Fruit fly (Drosophila melanogaster): ENCODE results near the gene Tcs4.

Tcs4 gene

DNA sequence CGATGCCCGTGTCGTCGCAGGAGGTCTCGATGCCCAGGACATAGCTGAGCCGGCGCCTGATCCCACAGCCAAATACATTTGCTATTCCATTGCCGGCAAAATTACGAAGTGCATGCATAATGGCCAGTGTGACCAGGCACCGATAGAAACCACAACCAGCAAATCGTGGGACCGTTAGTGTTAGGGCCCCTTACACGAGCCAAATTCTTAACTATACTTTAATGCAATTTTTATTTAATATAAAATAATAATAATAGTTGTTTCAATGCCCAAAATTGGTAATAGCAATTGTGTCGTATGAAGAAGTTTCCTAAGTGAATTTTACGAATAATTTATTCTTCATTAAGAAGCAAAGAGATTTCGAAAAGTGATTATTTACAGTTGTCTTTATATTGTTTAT lies at the start of gene Tcs4:
Gene Tcs4 (minus strand): TSS at position 145 of the 400 bp plus-strand sequence.
- TF ChIP-seq Ets98B (GFP tag; IDR thresholded peaks at IDR 0.05), result peak; percentile 34; the same call in 1 of the 2 replicates
- no peak for TF ChIP-seq CG32121 (GFP tag; IDR thresholded peaks at IDR 0.05)

DNA sequence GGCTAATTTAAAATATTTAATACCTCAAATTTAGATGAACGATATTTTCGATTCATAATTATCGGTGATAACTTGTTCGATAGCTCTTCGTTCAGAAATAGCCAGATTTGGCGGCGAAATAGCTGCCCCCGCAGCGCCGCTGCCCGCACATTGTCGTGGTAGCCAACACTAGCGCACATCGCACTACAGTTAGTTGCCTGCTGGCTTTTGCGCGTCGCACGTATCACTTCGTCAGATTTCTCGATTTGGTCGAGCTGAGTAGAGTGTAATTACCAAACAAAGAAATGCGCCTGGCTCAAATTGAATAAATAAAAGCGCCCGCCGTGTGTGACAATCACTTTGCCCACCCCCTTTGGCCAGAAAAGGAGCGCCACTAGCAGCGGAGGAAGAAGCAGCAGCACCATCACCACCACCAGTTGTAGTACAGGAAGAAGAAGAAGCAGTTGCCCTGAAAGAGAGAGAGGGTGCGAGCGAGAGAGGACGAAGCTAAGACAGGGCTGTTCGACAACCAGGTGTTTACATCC lies 49.1 kb upstream of the Tcs4 start, which contains the start of gene Abcd3:
Gene Abcd3 (plus strand): TSS at position 145 of the 524 bp plus-strand sequence.
- TF ChIP-seq EcR (GFP tag; optimal IDR thresholded peaks at IDR 0.05) (peak; percentile 72), Snoo (tag; optimal IDR thresholded peaks at IDR 0.05) (peak; percentile 7), CG13204 (GFP tag; optimal IDR thresholded peaks at IDR 0.05) (peak; percentile 13), CG12605 (GFP tag; IDR thresholded peaks at IDR 0.05) (no peak), CG8159 (tag; optimal IDR thresholded peaks at IDR 0.05) (peak; percentile 46), CG32121 (GFP tag; IDR thresholded peaks at IDR 0.05) (no peak; the same call in 1 of the 2 replicates), Pif1B (GFP tag; optimal IDR thresholded peaks at IDR 0.05) (no peak), CG15710 (tag; optimal IDR thresholded peaks at IDR 0.05) (peak; percentile 9), Ets98B (GFP tag; IDR thresholded peaks at IDR 0.05) (peak; percentile 8; the same call in 1 of the 2 replicates)

DNA sequence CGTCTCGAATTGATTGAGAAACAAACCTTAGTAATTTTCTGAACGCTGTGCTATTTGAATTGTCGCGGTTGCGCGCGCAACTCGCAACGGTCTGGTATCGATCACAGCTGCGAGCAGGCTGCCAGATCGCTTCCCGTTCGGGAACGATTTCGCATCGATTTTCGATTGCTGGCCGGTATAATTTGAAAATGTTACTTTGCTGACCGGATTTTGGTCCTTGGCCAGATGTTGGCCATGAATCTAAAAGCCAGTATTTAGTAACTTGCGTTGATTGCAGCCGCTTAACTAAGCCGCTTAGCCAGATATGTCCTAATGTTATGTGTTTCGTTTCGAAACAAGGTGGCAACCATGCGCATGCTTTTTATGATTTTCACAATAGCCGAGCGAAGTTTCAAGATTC lies 47.0 kb upstream of the Tcs4 start:
- TF ChIP-seq CG9948 (tag; optimal IDR thresholded peaks at IDR 0.05) (no peak), D1 (tag; optimal IDR thresholded peaks at IDR 0.05) (no peak), CG32121 (GFP tag; IDR thresholded peaks at IDR 0.05) (no peak), Pif1B (GFP tag; optimal IDR thresholded peaks at IDR 0.05) (no peak), CG10348 (GFP tag; IDR thresholded peaks at IDR 0.05) (no peak), CG34367 (tag; optimal IDR thresholded peaks at IDR 0.05) (no peak)

- TF ChIP-seq rn (GFP tag; IDR thresholded peaks at IDR 0.05) (no peak), CG10348 (GFP tag; IDR thresholded peaks at IDR 0.05) (no peak), Snoo (tag; optimal IDR thresholded peaks at IDR 0.05) (no peak), Pif1B (GFP tag; optimal IDR thresholded peaks at IDR 0.05) (no peak), Pif1A (GFP tag; optimal IDR thresholded peaks at IDR 0.05) (no peak), CG8301 (tag; optimal IDR thresholded peaks at IDR 0.05) (no peak), D1 (tag; optimal IDR thresholded peaks at IDR 0.05) (no peak), CG12605 (GFP tag; IDR thresholded peaks at IDR 0.05) (no peak), CG13204 (GFP tag; optimal IDR thresholded peaks at IDR 0.05) (no peak), CG14655 (GFP tag; optimal IDR thresholded peaks at IDR 0.05) (no peak), CG4496 (GFP tag; IDR thresholded peaks at IDR 0.05) (no peak), CG34367 (tag; optimal IDR thresholded peaks at IDR 0.05) (no peak), CG17806 (tag; optimal IDR thresholded peaks at IDR 0.05) (no peak), gl (tag; optimal IDR thresholded peaks at IDR 0.05) (no peak), CG9948 (tag; optimal IDR thresholded peaks at IDR 0.05) (no peak), EcR (GFP tag; optimal IDR thresholded peaks at IDR 0.05) (no peak), CG15710 (tag; optimal IDR thresholded peaks at IDR 0.05) (no peak), CG32121 (GFP tag; IDR thresholded peaks at IDR 0.05) (no peak), CG8159 (tag; optimal IDR thresholded peaks at IDR 0.05) (no peak), Ets98B (GFP tag; IDR thresholded peaks at IDR 0.05) (no peak)
Measured at dm6 chrX:19748014-19748413, 46.5 kb upstream of the Tcs4 start, which contains the start of gene Alr. Alr (plus strand) TSS chrX:19748314.

DNA sequence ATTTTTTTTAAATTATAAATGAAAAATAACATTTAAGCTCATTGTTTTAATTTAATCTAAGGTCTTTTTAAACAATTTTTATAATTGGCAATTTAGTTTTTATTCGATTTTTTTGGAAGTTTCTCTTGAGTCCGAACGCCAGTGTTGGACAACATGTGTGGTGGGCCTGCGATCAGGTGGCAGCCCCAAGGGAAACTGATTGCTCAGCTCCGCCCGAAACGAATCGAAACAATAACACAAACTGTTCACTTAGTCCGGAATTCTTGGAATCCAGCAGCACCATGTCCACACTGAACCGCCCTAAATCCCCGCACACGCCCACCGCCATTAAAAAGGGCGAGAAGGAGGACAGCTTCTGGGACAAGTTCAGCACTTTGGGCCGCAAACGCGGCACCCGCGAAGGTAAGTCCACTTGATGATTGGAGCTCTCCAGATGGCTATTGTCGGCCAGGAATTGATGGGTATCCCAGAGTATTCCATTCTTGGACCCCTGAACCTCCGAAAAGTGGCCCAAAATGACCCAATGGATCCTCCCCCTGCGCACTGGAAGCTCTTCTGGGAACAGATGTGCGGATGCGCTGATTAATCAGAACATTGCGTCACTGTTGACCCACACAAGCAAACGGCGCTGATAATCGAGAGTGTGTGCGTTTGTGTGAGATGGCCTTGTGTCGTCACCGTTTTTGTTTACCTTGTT lies 44.5 kb upstream of the Tcs4 start, which contains the start of gene parvin:
Gene parvin (plus strand): TSS at position 134 of the 697 bp plus-strand sequence.
- no peak for TF ChIP-seq CG9948 (tag; optimal IDR thresholded peaks at IDR 0.05)
- no peak for TF ChIP-seq CG8301 (tag; optimal IDR thresholded peaks at IDR 0.05)
- no peak for TF ChIP-seq CG10348 (GFP tag; IDR thresholded peaks at IDR 0.05)
- no peak for TF ChIP-seq CG4496 (GFP tag; IDR thresholded peaks at IDR 0.05)
- no peak for TF ChIP-seq EcR (GFP tag; optimal IDR thresholded peaks at IDR 0.05)
- no peak for TF ChIP-seq Pif1A (GFP tag; optimal IDR thresholded peaks at IDR 0.05)
- TF ChIP-seq CG17806 (tag; optimal IDR thresholded peaks at IDR 0.05), result no peak

DNA sequence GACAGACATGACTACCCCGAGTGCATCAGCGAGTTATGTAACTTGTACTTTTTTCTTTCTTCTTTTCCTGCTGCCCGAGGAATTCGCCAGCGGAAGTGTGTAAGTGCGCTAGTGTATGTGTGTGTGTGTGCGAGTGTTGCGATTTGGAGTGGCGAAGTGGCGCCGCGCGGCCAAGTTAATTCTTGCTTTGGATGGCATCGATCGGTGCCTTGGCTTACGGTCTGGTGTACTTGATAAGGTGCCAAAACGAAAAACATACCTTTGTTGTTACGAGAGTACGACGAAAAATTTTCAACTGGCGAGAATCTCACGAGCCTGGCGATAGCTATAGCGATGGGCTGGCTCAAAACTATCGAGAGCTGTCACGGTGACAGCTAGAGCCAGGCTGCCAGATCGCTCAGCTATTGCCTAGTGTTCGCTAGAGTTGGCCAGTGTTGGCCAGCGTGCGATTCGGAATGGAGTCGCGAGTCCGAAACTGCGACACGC lies 42.5 kb upstream of the Tcs4 start, which contains the start of the genes CG18809, COX6B, CG33932 and Rpp20:
Gene CG18809 (minus strand): TSS at position 333 of the 486 bp plus-strand sequence.
Gene COX6B (minus strand): TSS at position 333 of the 486 bp plus-strand sequence.
Gene CG33932 (plus strand): TSS at position 429 of the 486 bp plus-strand sequence.
Gene Rpp20 (plus strand): TSS at position 429 of the 486 bp plus-strand sequence.
- TF ChIP-seq fd96Ca (GFP tag; IDR thresholded peaks at IDR 0.05) (peak; percentile 68), D1 (tag; optimal IDR thresholded peaks at IDR 0.05) (no peak), Pif1A (GFP tag; optimal IDR thresholded peaks at IDR 0.05) (no peak), CG12605 (GFP tag; IDR thresholded peaks at IDR 0.05) (peak; percentile 38; the same call in 1 of the 2 replicates), gl (tag; optimal IDR thresholded peaks at IDR 0.05) (peak; percentile 7), CG13204 (GFP tag; optimal IDR thresholded peaks at IDR 0.05) (no peak), CG32121 (GFP tag; IDR thresholded peaks at IDR 0.05) (no peak), CG8301 (tag; optimal IDR thresholded peaks at IDR 0.05) (no peak), Snoo (tag; optimal IDR thresholded peaks at IDR 0.05) (peak; percentile 37), CG14655 (GFP tag; optimal IDR thresholded peaks at IDR 0.05) (no peak), rn (GFP tag; IDR thresholded peaks at IDR 0.05) (no peak), EcR (GFP tag; optimal IDR thresholded peaks at IDR 0.05) (peak; percentile 22), CG17806 (tag; optimal IDR thresholded peaks at IDR 0.05) (peak; percentile 11), Pif1B (GFP tag; optimal IDR thresholded peaks at IDR 0.05) (no peak), CG4496 (GFP tag; IDR thresholded peaks at IDR 0.05) (peak; percentile 21; the same call in 1 of the 3 replicates), CG8159 (tag; optimal IDR thresholded peaks at IDR 0.05) (peak; percentile 25), CG34367 (tag; optimal IDR thresholded peaks at IDR 0.05) (no peak), CG15710 (tag; optimal IDR thresholded peaks at IDR 0.05) (peak; percentile 25), CG9948 (tag; optimal IDR thresholded peaks at IDR 0.05) (no peak), CG10348 (GFP tag; IDR thresholded peaks at IDR 0.05) (no peak), Ets98B (GFP tag; IDR thresholded peaks at IDR 0.05) (peak; percentile 46; the same call in 1 of the 2 replicates)

Measured in whole organism, pupa.